Fruit fly (Drosophila melanogaster): ENCODE results near the gene CG14443.
A peak's percentile ranks its signal among the peaks of the same experiment; 100 is the strongest.

The CG14443 gene

dm6 chrX:6673637-6674487 is 40.1 kb downstream of the CG14443 start, which contains the start of the genes CG3198 and Mcm6 (continued):
- peak; percentile 34 for TF ChIP-seq YL-1 (GFP tag; optimal IDR thresholded peaks at IDR 0.05)
- TF ChIP-seq CG13424 (tag; optimal IDR thresholded peaks at IDR 0.05), result peak; percentile 7
- peak; percentile 74 for TF ChIP-seq Scr (GFP tag; IDR thresholded peaks at IDR 0.05; ENCODE audit: partially characterized antibody)
- TF ChIP-seq Dref (GFP tag; IDR thresholded peaks at IDR 0.05), result peak; percentile 68
- TF ChIP-seq CG31224 (GFP tag; IDR thresholded peaks at IDR 0.05), result no peak
- TF ChIP-seq crp (GFP tag; optimal IDR thresholded peaks at IDR 0.05), result peak in 1 of 2 experiments; percentile 28
- peak; percentile 71 for TF ChIP-seq unc-4 (GFP tag; IDR thresholded peaks at IDR 0.05; ENCODE audit: partially characterized antibody)
- no peak for TF ChIP-seq CG17612 (GFP tag; IDR thresholded peaks at IDR 0.05)
- TF ChIP-seq Aef1 (GFP tag; IDR thresholded peaks at IDR 0.05), result no peak
- peak; percentile 15 for TF ChIP-seq Sry-δ (GFP tag; optimal IDR thresholded peaks at IDR 0.05)
- 0 out of 3 replicates have a peak, but pooled peaks have one; percentile 39 for TF ChIP-seq CG14860 (GFP tag; IDR thresholded peaks at IDR 0.05; ENCODE audit: partially characterized antibody)
- TF ChIP-seq CG1602 (GFP tag; optimal IDR thresholded peaks at IDR 0.05), result no peak
- TF ChIP-seq CG4404 (GFP tag; IDR thresholded peaks at IDR 0.05), result no peak
- TF ChIP-seq row (GFP tag; IDR thresholded peaks at IDR 0.05), result peak; percentile 65
- peak; percentile 6 for TF ChIP-seq CG3995 (GFP tag; optimal IDR thresholded peaks at IDR 0.05)
- peak; percentile 62 for TF ChIP-seq sna (GFP tag; IDR thresholded peaks at IDR 0.05; ENCODE audit: partially characterized antibody)
- 0 out of 2 replicates have a peak, but pooled peaks have one; percentile 16 for TF ChIP-seq Rfx (GFP tag; IDR thresholded peaks at IDR 0.05)
- no peak for TF ChIP-seq HLH3B (GFP tag; IDR thresholded peaks at IDR 0.05)
- TF ChIP-seq CG30020 (tag; optimal IDR thresholded peaks at IDR 0.05), result peak; percentile 16
- TF ChIP-seq CG18262 (tag; optimal IDR thresholded peaks at IDR 0.05), result peak; percentile 3
- TF ChIP-seq vnd (GFP tag; IDR thresholded peaks at IDR 0.05; ENCODE audit: partially characterized antibody), result peak; percentile 59; the same call in 1 of the 3 replicates
- TF ChIP-seq CG9797 (GFP tag; optimal IDR thresholded peaks at IDR 0.05), result peak; percentile 61
- TF ChIP-seq Med (GFP tag), result peak; percentile 57
- peak; percentile 76 for TF ChIP-seq HLH4C (GFP tag; IDR thresholded peaks at IDR 0.05; ENCODE audit: partially characterized antibody)
- TF ChIP-seq amos (GFP tag; IDR thresholded peaks at IDR 0.05; ENCODE audit: partially characterized antibody), result peak; percentile 76
- TF ChIP-seq CG17385 (GFP tag; optimal IDR thresholded peaks at IDR 0.05), result peak; percentile 5
- TF ChIP-seq CG3847 (GFP tag; IDR thresholded peaks at IDR 0.05), result peak; percentile 66
- peak; percentile 67 for TF ChIP-seq CG14710 (tag; optimal IDR thresholded peaks at IDR 0.05)
- peak; percentile 12 for TF ChIP-seq Nf-YC (tag; optimal IDR thresholded peaks at IDR 0.05)
- no peak for TF ChIP-seq CG18619 (GFP tag; optimal IDR thresholded peaks at IDR 0.05)
- TF ChIP-seq nmo (GFP tag; optimal IDR thresholded peaks at IDR 0.05), result peak; percentile 11
- TF ChIP-seq CG4617 (GFP tag; optimal IDR thresholded peaks at IDR 0.05; ENCODE audit: borderline replicate concordance), result peak; percentile 4
- TF ChIP-seq Dll (GFP tag; IDR thresholded peaks at IDR 0.05; ENCODE audit: partially characterized antibody), result peak; percentile 77
- TF ChIP-seq CG2712 (tag; optimal IDR thresholded peaks at IDR 0.05), result peak; percentile 18
- TF ChIP-seq Ets97D (GFP tag; optimal IDR thresholded peaks at IDR 0.05), result peak; percentile 51
- TF ChIP-seq CG16813 (GFP tag; IDR thresholded peaks at IDR 0.05; ENCODE audit: partially characterized antibody), result peak; percentile 54
- peak; percentile 62; the same call in 2 of the 3 replicates for TF ChIP-seq sr (GFP tag; IDR thresholded peaks at IDR 0.05)
- TF ChIP-seq CG9437 (GFP tag; optimal IDR thresholded peaks at IDR 0.05), result peak; percentile 22
- peak; percentile 46 for TF ChIP-seq gfzf (GFP tag; optimal IDR thresholded peaks at IDR 0.05)
- TF ChIP-seq pzg (GFP tag; optimal IDR thresholded peaks at IDR 0.05), result peak; percentile 48
- TF ChIP-seq ap (GFP tag; IDR thresholded peaks at IDR 0.05), result no peak
- peak; percentile 29; the same call in 1 of the 2 replicates for TF ChIP-seq CG2129 (GFP tag; IDR thresholded peaks at IDR 0.05; ENCODE audit: partially characterized antibody)
- TF ChIP-seq hbn (GFP tag; IDR thresholded peaks at IDR 0.05; ENCODE audit: partially characterized antibody), result peak; percentile 63
- peak; percentile 80 for TF ChIP-seq CG13287 (GFP tag; IDR thresholded peaks at IDR 0.05; ENCODE audit: partially characterized antibody)
- peak; percentile 44; the same call in 1 of the 2 replicates for TF ChIP-seq ato (GFP tag; IDR thresholded peaks at IDR 0.05; ENCODE audit: partially characterized antibody)
- 0 out of 2 replicates have a peak, but pooled peaks have one; percentile 17 for TF ChIP-seq Nf-YA (GFP tag; IDR thresholded peaks at IDR 0.05)

All from whole organism, embryonic.